Worm (Caenorhabditis elegans): ENCODE measurements around the gene nas-15.

DNA sequence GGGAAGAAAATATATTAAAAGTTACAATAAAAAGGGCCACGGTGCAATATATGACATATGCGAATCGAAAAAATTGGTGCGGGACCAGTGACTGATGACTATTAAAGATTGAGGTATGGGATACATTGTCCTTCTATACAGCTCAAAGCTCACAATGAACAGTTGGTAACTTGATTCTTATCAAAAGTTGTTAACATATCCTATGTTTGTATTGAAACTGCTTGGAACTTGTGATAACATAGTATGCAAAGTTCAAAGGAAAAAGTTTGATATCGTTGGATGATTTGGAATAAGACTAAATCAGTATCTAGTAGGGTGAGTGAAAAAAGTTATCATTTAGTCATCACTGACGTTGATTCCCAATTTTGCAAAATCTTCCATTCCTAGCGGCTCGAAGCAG, 40.5 kb downstream of the nas-15 start:
- TF ChIP-seq him-1 (tag; optimal IDR thresholded peaks at IDR 0.05) (no peak), W03F9.2 (tag; optimal IDR thresholded peaks at IDR 0.05) (no peak)
